Fruit fly (Drosophila melanogaster) whole organism, prepupa: ENCODE measurements around the gene CG13599.

Experiments used
- Blimp-1 ChIP-seq: fragments of 200-800 bp; sonication (Bioruptor generic); optimal IDR thresholded peaks from 3 replicates; lab custom pipeline; 2017; ENCODE audit warnings: missing biosample characterization, missing genetic modification characterization, mild to moderate bottlenecking, moderate library complexity, missing genetic modification reagents
- CG10631 ChIP-seq: fragments of 200-800 bp; sonication (Bioruptor generic); optimal IDR thresholded peaks from 2 replicates; lab custom pipeline; 2016; ENCODE audit warnings: missing biosample characterization, missing genetic modification characterization
- CG10669 ChIP-seq: fragments of 200-800 bp; sonication (Bioruptor generic); optimal IDR thresholded peaks from 3 replicates; lab custom pipeline; 2018; ENCODE audit warnings: missing biosample characterization, mild to moderate bottlenecking, missing genetic modification characterization, moderate library complexity
- CG11294 ChIP-seq: fragments of 200-800 bp; sonication (Bioruptor generic); IDR thresholded peaks from 2 replicates; pipeline ENCODE4 v1.3.6; 2022; ENCODE audit warnings: missing biosample characterization, missing genetic modification characterization
- CG11762 ChIP-seq: fragments of 200-800 bp; sonication (Bioruptor generic); optimal IDR thresholded peaks from 3 replicates; lab custom pipeline; 2016; ENCODE audit warnings: missing biosample characterization, missing genetic modification characterization; ENCODE audit not compliant: insufficient read depth
- CG11902 ChIP-seq: fragments of 200-800 bp; sonication (Bioruptor generic); optimal IDR thresholded peaks from 3 replicates; lab custom pipeline; 2016; ENCODE audit warnings: missing biosample characterization, missing genetic modification characterization
- CG15336 ChIP-seq: fragments of 200-800 bp; sonication (Bioruptor generic); IDR thresholded peaks from 2 replicates; pipeline ENCODE4 v1.3.6; 2022; ENCODE audit warnings: missing biosample characterization, missing genetic modification characterization
- CG1621 ChIP-seq: fragments of 200-800 bp; sonication (Bioruptor generic); optimal IDR thresholded peaks from 3 replicates; lab custom pipeline; 2018; ENCODE audit warnings: missing biosample characterization, mild to moderate bottlenecking, missing genetic modification characterization
- CG16779 ChIP-seq: fragments of 200-800 bp; sonication (Bioruptor generic); optimal IDR thresholded peaks from 3 replicates; lab custom pipeline; 2017; ENCODE audit warnings: missing biosample characterization, mild to moderate bottlenecking, missing genetic modification characterization
- CG3032 ChIP-seq: fragments of 200-800 bp; optimal IDR thresholded peaks from 2 replicates; lab custom pipeline; 2019; ENCODE audit warnings: missing biosample characterization, mild to moderate bottlenecking, missing genetic modification characterization, moderate library complexity
- CG32006 ChIP-seq: fragments of 200-800 bp; sonication (Bioruptor generic); optimal IDR thresholded peaks from 3 replicates; lab custom pipeline; 2017; ENCODE audit warnings: missing biosample characterization, mild to moderate bottlenecking, missing genetic modification characterization
- CG34406 ChIP-seq: fragments of 200-800 bp; sonication (Bioruptor generic); optimal IDR thresholded peaks from 3 replicates; lab custom pipeline; 2016; ENCODE audit warnings: missing biosample characterization, missing genetic modification characterization
- CG3919 ChIP-seq: fragments of 200-800 bp; sonication (Bioruptor generic); optimal IDR thresholded peaks from 3 replicates; lab custom pipeline; 2016; ENCODE audit warnings: missing biosample characterization, missing genetic modification characterization
- CG4318 ChIP-seq: fragments of 200-800 bp; sonication (Bioruptor generic); optimal IDR thresholded peaks from 3 replicates; lab custom pipeline; 2017; ENCODE audit warnings: missing biosample characterization, mild to moderate bottlenecking, missing genetic modification characterization
- CG6163 ChIP-seq: fragments of 200-800 bp; sonication (Bioruptor generic); IDR thresholded peaks from 3 replicates; pipeline ENCODE4 v1.3.6; 2022; ENCODE audit warnings: missing biosample characterization, missing genetic modification characterization
- CG6276 ChIP-seq: fragments of 200-800 bp; sonication (Bioruptor generic); optimal IDR thresholded peaks from 2 replicates; lab custom pipeline; 2017; ENCODE audit warnings: missing biosample characterization, mild to moderate bottlenecking, missing genetic modification characterization
- CG6792 ChIP-seq: fragments of 200-800 bp; sonication (Bioruptor generic); optimal IDR thresholded peaks from 3 replicates; lab custom pipeline; 2016; ENCODE audit warnings: missing biosample characterization, missing genetic modification characterization
- CG6808 ChIP-seq: fragments of 200-800 bp; sonication (Bioruptor generic); optimal IDR thresholded peaks from 3 replicates; lab custom pipeline; 2017; ENCODE audit warnings: missing biosample characterization, missing genetic modification characterization, mild to moderate bottlenecking, moderate library complexity, missing genetic modification reagents
- CG6854 ChIP-seq: fragments of 200-800 bp; sonication (Bioruptor generic); optimal IDR thresholded peaks from 2 replicates; lab custom pipeline; 2017; ENCODE audit warnings: missing biosample characterization, mild to moderate bottlenecking, missing genetic modification characterization
- CG7368 ChIP-seq: fragments of 200-800 bp; sonication (Bioruptor generic); optimal IDR thresholded peaks from 3 replicates; lab custom pipeline; 2016; ENCODE audit warnings: missing biosample characterization, missing genetic modification characterization
- CG8119 ChIP-seq: fragments of 200-800 bp; sonication (Bioruptor generic); IDR thresholded peaks from 3 replicates; pipeline ENCODE4 v1.3.6; 2022; ENCODE audit warnings: missing biosample characterization, missing genetic modification characterization
- CG8319 ChIP-seq: fragments of 200-800 bp; sonication (Bioruptor generic); optimal IDR thresholded peaks from 3 replicates; lab custom pipeline; 2016; ENCODE audit warnings: missing biosample characterization, missing genetic modification characterization
- CG8632 ChIP-seq: fragments of 200-800 bp; sonication (Bioruptor generic); optimal IDR thresholded peaks from 3 replicates; lab custom pipeline; 2016; ENCODE audit warnings: missing biosample characterization, missing genetic modification characterization
- CG9139 ChIP-seq: fragments of 200-800 bp; sonication (Bioruptor generic); optimal IDR thresholded peaks from 3 replicates; lab custom pipeline; 2017; ENCODE audit warnings: missing biosample characterization, mild to moderate bottlenecking, missing genetic modification characterization
- Eip75B ChIP-seq: fragments of 200-800 bp; sonication (Bioruptor generic); optimal IDR thresholded peaks from 3 replicates; lab custom pipeline; 2016; ENCODE audit warnings: missing biosample characterization, missing genetic modification characterization
- Eip93F ChIP-seq: fragments of 200-800 bp; sonication (Bioruptor generic); optimal IDR thresholded peaks from 2 replicates; lab custom pipeline; 2016; ENCODE audit warnings: missing biosample characterization, mild to moderate bottlenecking, missing genetic modification characterization
- Ets21C ChIP-seq: fragments of 200-800 bp; sonication (Bioruptor generic); optimal IDR thresholded peaks from 3 replicates; lab custom pipeline; 2016; ENCODE audit warnings: missing biosample characterization, missing genetic modification characterization
- Ets96B ChIP-seq: fragments of 200-800 bp; optimal IDR thresholded peaks from 2 replicates; lab custom pipeline; 2019; ENCODE audit warnings: missing biosample characterization, mild to moderate bottlenecking, missing genetic modification characterization, moderate library complexity
- Gug ChIP-seq: fragments of 200-800 bp; sonication (Bioruptor generic); IDR thresholded peaks from 2 replicates; pipeline ENCODE4 v1.3.6; 2022; ENCODE audit warnings: missing biosample characterization, missing genetic modification characterization
- Hr39 ChIP-seq: fragments of 200-800 bp; sonication (Bioruptor generic); optimal IDR thresholded peaks from 2 replicates; lab custom pipeline; 2016; ENCODE audit warnings: missing biosample characterization, missing genetic modification characterization
- Hr4 ChIP-seq: fragments of 200-800 bp; sonication (Bioruptor generic); optimal IDR thresholded peaks from 3 replicates; lab custom pipeline; 2016; ENCODE audit warnings: missing biosample characterization, missing genetic modification characterization
- Met ChIP-seq: fragments of 200-800 bp; sonication (Bioruptor generic); optimal IDR thresholded peaks from 3 replicates; lab custom pipeline; 2016; ENCODE audit warnings: missing biosample characterization, missing genetic modification characterization
- OdsH ChIP-seq: fragments of 200-800 bp; sonication (Bioruptor generic); optimal IDR thresholded peaks from 3 replicates; lab custom pipeline; 2016; ENCODE audit warnings: missing biosample characterization, missing genetic modification characterization
- Smox ChIP-seq: fragments of 200-800 bp; sonication (Bioruptor generic); optimal IDR thresholded peaks from 3 replicates; lab custom pipeline; 2016; ENCODE audit warnings: missing biosample characterization, missing genetic modification characterization
- Sox102F ChIP-seq: fragments of 200-800 bp; sonication (Bioruptor generic); optimal IDR thresholded peaks from 2 replicates; lab custom pipeline; 2016; ENCODE audit warnings: missing biosample characterization, mild to moderate bottlenecking, missing genetic modification characterization
- Sox14 ChIP-seq: fragments of 200-800 bp; sonication (Bioruptor generic); optimal IDR thresholded peaks from 3 replicates; lab custom pipeline; 2016; ENCODE audit warnings: missing biosample characterization, missing genetic modification characterization
- Sox15 ChIP-seq: fragments of 200-800 bp; sonication (Bioruptor generic); optimal IDR thresholded peaks from 3 replicates; lab custom pipeline; 2016; ENCODE audit warnings: missing biosample characterization, missing genetic modification characterization
- achi ChIP-seq: fragments of 200-800 bp; sonication (Bioruptor generic); optimal IDR thresholded peaks from 3 replicates; lab custom pipeline; 2016; ENCODE audit warnings: missing biosample characterization, missing genetic modification characterization
- acj6 ChIP-seq: fragments of 200-800 bp; sonication (Bioruptor generic); optimal IDR thresholded peaks from 3 replicates; lab custom pipeline; 2016; ENCODE audit warnings: missing biosample characterization, missing genetic modification characterization
- cyc ChIP-seq: fragments of 200-800 bp; sonication (Bioruptor generic); optimal IDR thresholded peaks from 3 replicates; lab custom pipeline; 2016; ENCODE audit warnings: missing biosample characterization, missing genetic modification characterization
- fd59A ChIP-seq: fragments of 200-800 bp; sonication (Bioruptor generic); optimal IDR thresholded peaks from 2 replicates; lab custom pipeline; 2017; ENCODE audit warnings: missing biosample characterization, mild to moderate bottlenecking, missing genetic modification characterization, missing genetic modification reagents
- fd85E ChIP-seq: fragments of 200-800 bp; sonication (Bioruptor generic); optimal IDR thresholded peaks from 3 replicates; lab custom pipeline; 2016; ENCODE audit warnings: missing biosample characterization, missing genetic modification characterization
- fkh ChIP-seq: fragments of 200-800 bp; sonication (Bioruptor generic); optimal IDR thresholded peaks from 3 replicates; lab custom pipeline; 2017; ENCODE audit warnings: missing biosample characterization, mild to moderate bottlenecking, missing genetic modification characterization, moderate library complexity
- lz ChIP-seq: fragments of 200-800 bp; sonication (Bioruptor generic); optimal IDR thresholded peaks from 3 replicates; lab custom pipeline; 2016; ENCODE audit warnings: missing biosample characterization, missing genetic modification characterization
- net ChIP-seq: fragments of 200-800 bp; sonication (Bioruptor generic); optimal IDR thresholded peaks from 3 replicates; lab custom pipeline; 2016; ENCODE audit warnings: missing biosample characterization, missing genetic modification characterization
- pdm3 ChIP-seq: fragments of 200-800 bp; sonication (Bioruptor generic); optimal IDR thresholded peaks from 3 replicates; lab custom pipeline; 2016; ENCODE audit warnings: missing biosample characterization, missing genetic modification characterization
- salr ChIP-seq, 2 experiments: fragments of 200-800 bp; sonication (Bioruptor generic); optimal IDR thresholded peaks; 3 replicates each; lab custom pipeline; 2016 to 2018; ENCODE audit warnings: missing biosample characterization in 2 of 2, missing genetic modification characterization in 2 of 2, mild to moderate bottlenecking in 1 of 2
- spab ChIP-seq: fragments of 200-800 bp; sonication (Bioruptor generic); optimal IDR thresholded peaks from 2 replicates; lab custom pipeline; 2017; ENCODE audit warnings: missing biosample characterization, mild to moderate bottlenecking, missing genetic modification characterization, missing genetic modification reagents
- ss ChIP-seq, 2 experiments: fragments of 200-800 bp; sonication (Bioruptor generic); optimal IDR thresholded peaks; 2 replicates in 1 of 2; 3 replicates in 1 of 2; lab custom pipeline; 2017 to 2018; ENCODE audit warnings: mild to moderate bottlenecking in 2 of 2, missing biosample characterization in 2 of 2, missing genetic modification characterization in 2 of 2, moderate library complexity in 1 of 2
- svp ChIP-seq: fragments of 200-800 bp; sonication (Bioruptor generic); peaks from one replicate; lab custom pipeline; 2016; ENCODE audit warnings: missing biosample characterization, missing genetic modification characterization
- topi ChIP-seq: fragments of 200-800 bp; sonication (Bioruptor generic); optimal IDR thresholded peaks from 3 replicates; lab custom pipeline; 2016; ENCODE audit warnings: missing biosample characterization, missing genetic modification characterization
- vri ChIP-seq: fragments of 200-800 bp; sonication (Bioruptor generic); optimal IDR thresholded peaks from 3 replicates; lab custom pipeline; 2016; ENCODE audit warnings: missing biosample characterization, mild to moderate bottlenecking, missing genetic modification characterization

Gene CG13599

DNA sequence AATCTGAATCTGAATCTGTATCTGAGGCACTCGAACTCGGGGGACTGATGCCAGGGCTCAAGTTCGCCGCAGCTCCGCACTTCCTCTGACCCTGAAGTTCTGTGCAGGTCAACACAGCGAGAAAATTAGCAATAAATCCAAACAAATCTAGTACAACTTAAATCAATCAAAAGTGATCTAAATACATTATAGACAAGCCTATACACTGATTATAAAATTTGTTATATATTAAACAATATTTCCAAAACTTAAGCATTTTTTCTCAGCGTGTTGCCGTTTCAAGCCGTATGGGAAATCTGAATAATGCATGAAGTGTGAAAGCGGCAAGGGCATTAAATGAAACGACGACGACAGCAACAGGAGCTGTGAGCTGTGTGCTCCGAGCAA is 16.4 kb upstream of the CG13599 start:
- TF ChIP-seq Sox14 (peak; percentile 92), Sox102F (GFP tag; lab: Kevin White, UChicago) (peak; percentile 94), Ets21C (GFP tag; lab: Kevin White, UChicago) (peak; percentile 88), achi (GFP tag; lab: Kevin White, UChicago) (peak; percentile 94), CG6854 (peak; percentile 56), lz (GFP tag; lab: Kevin White, UChicago) (peak; percentile 94), Hr4 (GFP tag; lab: Kevin White, UChicago) (peak; percentile 63), CG6808 (GFP tag; lab: Kevin White, UChicago) (peak; percentile 94), acj6 (GFP tag; lab: Kevin White, UChicago) (peak; percentile 97), CG6792 (GFP tag; lab: Kevin White, UChicago) (peak; percentile 97), CG8632 (GFP tag; lab: Kevin White, UChicago) (peak; percentile 98), CG3032 (peak; percentile 97), fd59A (GFP tag; lab: Kevin White, UChicago) (peak; percentile 95), CG34406 (GFP tag; lab: Kevin White, UChicago) (peak; percentile 97), CG9139 (GFP tag; lab: Kevin White, UChicago) (peak; percentile 91), CG10669 (GFP tag; lab: Kevin White, UChicago) (peak; percentile 98), Ets96B (tag; lab: Kevin White, UChicago) (peak; percentile 98), Met (peak; percentile 97), Eip93F (peak; percentile 83), OdsH (GFP tag; lab: Kevin White, UChicago) (peak; percentile 96), CG7368 (GFP tag; lab: Kevin White, UChicago) (peak; percentile 96), net (GFP tag; lab: Kevin White, UChicago) (peak; percentile 95), CG16779 (tag; lab: Kevin White, UChicago) (peak; percentile 90), CG15336 (peak; percentile 69), spab (GFP tag; lab: Kevin White, UChicago) (peak; percentile 96), pdm3 (peak; percentile 95), fkh (GFP tag; lab: Kevin White, UChicago) (no peak), CG11762 (GFP tag; lab: Kevin White, UChicago) (peak; percentile 92), salr (GFP tag; optimal IDR thresholded peaks at IDR 0.05; lab: Kevin White, UChicago) (peak; percentile 82 to 95), ss (GFP tag; optimal IDR thresholded peaks at IDR 0.05; lab: Kevin White, UChicago) (peak; percentile 88 to 97), CG32006 (GFP tag; lab: Kevin White, UChicago) (peak; percentile 71), CG6276 (GFP tag; lab: Kevin White, UChicago) (no peak), fd85E (peak; percentile 87), CG3919 (GFP tag; lab: Kevin White, UChicago) (peak; percentile 97), vri (GFP tag; lab: Kevin White, UChicago) (peak; percentile 91), Hr39 (GFP tag; lab: Kevin White, UChicago) (peak; percentile 91), cyc (GFP tag; lab: Kevin White, UChicago) (peak; percentile 94), CG8319 (GFP tag; lab: Kevin White, UChicago) (peak; percentile 94), Eip75B (GFP tag; lab: Kevin White, UChicago) (peak; percentile 97), Blimp-1 (peak; percentile 74), CG1621 (peak; percentile 95), CG4318 (GFP tag; lab: Kevin White, UChicago) (peak; percentile 14), CG10631 (GFP tag; lab: Kevin White, UChicago) (peak; percentile 96), CG11902 (GFP tag; lab: Kevin White, UChicago) (peak; percentile 94), CG6163 (GFP tag; lab: Robert Waterston, UW) (peak; percentile 95), Sox15 (peak; percentile 95), CG8119 (peak; percentile 77), svp (GFP tag; lab: Kevin White, UChicago) (peak; percentile 99), Smox (GFP tag; lab: Kevin White, UChicago) (peak; percentile 94), CG11294 (GFP tag; lab: Robert Waterston, UW) (peak; percentile 32; the same call in 1 of the 2 replicates), Gug (GFP tag; lab: Robert Waterston, UW) (peak; percentile 64), topi (GFP tag; lab: Kevin White, UChicago) (peak; percentile 96)
